Fruit fly (Drosophila melanogaster) whole organism, embryonic: Measurements from ENCODE around the gene CG10948.

Experiments used
- Abd-B ChIP-seq: fragments of 200-800 bp; sonication (Bioruptor generic); optimal IDR thresholded peaks from 2 replicates; lab custom pipeline; 2018; ENCODE audit warnings: missing biosample characterization, mild to moderate bottlenecking, missing genetic modification characterization, moderate library complexity
- Atf6 ChIP-seq: fragments of 200-800 bp; sonication (Bioruptor generic); IDR thresholded peaks from 2 replicates; pipeline ENCODE4 v1.3.6; 2022; ENCODE audit warnings: missing biosample characterization, missing genetic modification characterization
- B-H2 ChIP-seq: fragments of 200-800 bp; sonication (Bioruptor generic); optimal IDR thresholded peaks from 2 replicates; lab custom pipeline; 2018; ENCODE audit warnings: missing biosample characterization, mild to moderate bottlenecking, missing genetic modification characterization
- CG12391 ChIP-seq: fragments of 200-800 bp; sonication (Bioruptor generic); optimal IDR thresholded peaks from 3 replicates; lab custom pipeline; 2018; ENCODE audit warnings: missing biosample characterization, mild to moderate bottlenecking, missing genetic modification characterization, moderate library complexity
- CG12744 ChIP-seq: fragments of 200-800 bp; sonication (Bioruptor generic); optimal IDR thresholded peaks from 2 replicates; lab custom pipeline; 2016; ENCODE audit warnings: missing biosample characterization, missing genetic modification characterization
- CG13287 ChIP-seq: fragments of 200-800 bp; sonication (Bioruptor generic); IDR thresholded peaks from 2 replicates; pipeline ENCODE4 v1.3.6; 2022; ENCODE audit warnings: missing biosample characterization, missing genetic modification characterization; ENCODE audit not compliant: partially characterized antibody
- CG13894 ChIP-seq: fragments of 200-800 bp; sonication (Bioruptor generic); optimal IDR thresholded peaks from 3 replicates; lab custom pipeline; 2018; ENCODE audit warnings: missing biosample characterization, mild to moderate bottlenecking, missing genetic modification characterization, moderate library complexity
- CG1647 ChIP-seq: fragments of 200-800 bp; sonication (Bioruptor generic); optimal IDR thresholded peaks from 3 replicates; lab custom pipeline; 2016; ENCODE audit warnings: missing biosample characterization, missing genetic modification characterization
- CG17912 ChIP-seq: fragments of 200-800 bp; sonication (Bioruptor generic); optimal IDR thresholded peaks from 2 replicates; lab custom pipeline; 2018; ENCODE audit warnings: missing biosample characterization, mild to moderate bottlenecking, missing genetic modification characterization
- CG18476 ChIP-seq: fragments of 200-800 bp; sonication (Bioruptor generic); optimal IDR thresholded peaks from 2 replicates; lab custom pipeline; 2016; ENCODE audit warnings: missing biosample characterization, mild to moderate bottlenecking, missing genetic modification characterization
- CG30403 ChIP-seq: fragments of 200-800 bp; sonication (Bioruptor generic); optimal IDR thresholded peaks from 3 replicates; lab custom pipeline; 2016; ENCODE audit warnings: missing biosample characterization, missing genetic modification characterization
- CG31365 ChIP-seq: fragments of 200-800 bp; sonication (Bioruptor generic); optimal IDR thresholded peaks from 2 replicates; lab custom pipeline; 2018; ENCODE audit warnings: missing biosample characterization, mild to moderate bottlenecking, missing genetic modification characterization
- CG31441 ChIP-seq: fragments of 200-800 bp; sonication (Bioruptor generic); IDR thresholded peaks from 2 replicates; pipeline ENCODE4 v1.3.6; 2022; ENCODE audit warnings: missing biosample characterization, missing genetic modification characterization
- CG33213 ChIP-seq: fragments of 200-800 bp; sonication (Bioruptor generic); optimal IDR thresholded peaks from 3 replicates; lab custom pipeline; 2016; ENCODE audit warnings: missing biosample characterization, missing genetic modification characterization
- CG3407 ChIP-seq: fragments of 200-800 bp; sonication (Bioruptor generic); optimal IDR thresholded peaks from 2 replicates; lab custom pipeline; 2018; ENCODE audit warnings: missing biosample characterization, mild to moderate bottlenecking, missing genetic modification characterization
- CG5953 ChIP-seq: fragments of 200-800 bp; sonication (Bioruptor generic); IDR thresholded peaks from 2 replicates; pipeline ENCODE4 v1.3.6; 2022; ENCODE audit warnings: missing biosample characterization, missing genetic modification characterization
- CG6175 ChIP-seq: fragments of 200-800 bp; sonication (Bioruptor generic); IDR thresholded peaks from 3 replicates; pipeline ENCODE4 v1.3.6; 2022; ENCODE audit warnings: missing biosample characterization, missing genetic modification characterization
- CG8924 ChIP-seq: fragments of 200-800 bp; optimal IDR thresholded peaks from 3 replicates; lab custom pipeline; 2019; ENCODE audit warnings: missing biosample characterization, mild to moderate bottlenecking, missing genetic modification characterization, moderate library complexity
- D19B ChIP-seq: fragments of 200-800 bp; sonication (Bioruptor generic); optimal IDR thresholded peaks from 2 replicates; lab custom pipeline; 2017; ENCODE audit warnings: missing biosample characterization, mild to moderate bottlenecking, missing genetic modification characterization
- HLHmδ ChIP-seq: fragments of 200-800 bp; sonication (Bioruptor generic); optimal IDR thresholded peaks from 2 replicates; lab custom pipeline; 2018; ENCODE audit warnings: missing biosample characterization, mild to moderate bottlenecking, missing genetic modification characterization, moderate library complexity
- Neu2 ChIP-seq: fragments of 200-800 bp; sonication (Bioruptor generic); optimal IDR thresholded peaks from 3 replicates; lab custom pipeline; 2016; ENCODE audit warnings: missing biosample characterization, missing genetic modification characterization, borderline replicate concordance
- Nf-YB ChIP-seq: fragments of 200-800 bp; sonication (Bioruptor generic); optimal IDR thresholded peaks from 3 replicates; lab custom pipeline; 2019; ENCODE audit warnings: missing biosample characterization, mild to moderate bottlenecking, missing genetic modification characterization, moderate library complexity
- Opbp ChIP-seq: fragments of 200-800 bp; sonication (Bioruptor generic); IDR thresholded peaks from 3 replicates; pipeline ENCODE4 v1.3.6; 2022; ENCODE audit warnings: missing biosample characterization, missing genetic modification characterization; ENCODE audit not compliant: partially characterized antibody
- Ssrp ChIP-seq: fragments of 200-800 bp; sonication (Bioruptor generic); optimal IDR thresholded peaks from 2 replicates; lab custom pipeline; 2018; ENCODE audit warnings: missing biosample characterization, mild to moderate bottlenecking, missing genetic modification characterization, moderate library complexity
- ab ChIP-seq: fragments of 200-800 bp; sonication (Bioruptor generic); optimal IDR thresholded peaks from 2 replicates; lab custom pipeline; 2016; ENCODE audit warnings: missing biosample characterization, missing genetic modification characterization
- al ChIP-seq: fragments of 200-800 bp; sonication (Bioruptor generic); IDR thresholded peaks from 2 replicates; pipeline ENCODE4 v1.3.6; 2022; ENCODE audit warnings: missing biosample characterization, missing genetic modification characterization
- br ChIP-seq: fragments of >200 bp; optimal IDR thresholded peaks from 2 replicates; lab custom pipeline; 2017
- caup ChIP-seq: fragments of 200-800 bp; sonication (Bioruptor generic); optimal IDR thresholded peaks from 3 replicates; lab custom pipeline; 2017; ENCODE audit warnings: missing biosample characterization, mild to moderate bottlenecking, missing genetic modification characterization, moderate library complexity; ENCODE audit not compliant: severe bottlenecking
- cg ChIP-seq: fragments of 200-800 bp; sonication (Bioruptor generic); optimal IDR thresholded peaks from 3 replicates; lab custom pipeline; 2019; ENCODE audit warnings: missing biosample characterization, mild to moderate bottlenecking, missing genetic modification characterization, moderate library complexity
- chinmo ChIP-seq: fragments of 200-800 bp; sonication (Bioruptor generic); IDR thresholded peaks from 4 replicates; pipeline ENCODE4 v1.3.6; 2022; ENCODE audit warnings: missing biosample characterization, missing genetic modification characterization; ENCODE audit not compliant: partially characterized antibody
- corto ChIP-seq: fragments of 200-800 bp; sonication (Bioruptor generic); optimal IDR thresholded peaks from 2 replicates; lab custom pipeline; 2016; ENCODE audit warnings: missing biosample characterization, mild to moderate bottlenecking, missing genetic modification characterization, moderate library complexity
- crc ChIP-seq: fragments of 200-800 bp; sonication (Bioruptor generic); optimal IDR thresholded peaks from 2 replicates; lab custom pipeline; 2016; ENCODE audit warnings: missing biosample characterization, missing genetic modification characterization
- croc ChIP-seq: fragments of 200-800 bp; sonication (Bioruptor generic); conservative IDR thresholded peaks from 3 replicates; pipeline ENCODE4 v1.3.6; 2022; ENCODE audit warnings: missing biosample characterization, missing genetic modification characterization
- crol ChIP-seq: fragments of 200-800 bp; sonication (Bioruptor generic); IDR thresholded peaks from 2 replicates; pipeline ENCODE4 v1.3.6; 2022; ENCODE audit warnings: missing biosample characterization, missing genetic modification characterization
- dan ChIP-seq: fragments of 200-800 bp; sonication (Bioruptor generic); IDR thresholded peaks from 2 replicates; pipeline ENCODE4 v1.3.6; 2022; ENCODE audit warnings: missing biosample characterization, missing genetic modification characterization
- ewg ChIP-seq: fragments of 200-800 bp; sonication (Bioruptor generic); optimal IDR thresholded peaks from 3 replicates; lab custom pipeline; 2017; ENCODE audit warnings: mild to moderate bottlenecking, missing biosample characterization, missing genetic modification reagents, missing genetic modification characterization
- fd96Cb ChIP-seq: fragments of 200-800 bp; sonication (Bioruptor generic); optimal IDR thresholded peaks from 2 replicates; lab custom pipeline; 2018; ENCODE audit warnings: missing biosample characterization, mild to moderate bottlenecking, missing genetic modification characterization, moderate library complexity
- grn ChIP-seq: fragments of 200-800 bp; sonication (Bioruptor generic); optimal IDR thresholded peaks from 3 replicates; lab custom pipeline; 2017; ENCODE audit warnings: missing biosample characterization, missing genetic modification characterization
- hb ChIP-seq: fragments of 200-800 bp; sonication (Bioruptor generic); IDR thresholded peaks from 3 replicates; pipeline ENCODE4 v1.3.6; 2022; ENCODE audit warnings: missing biosample characterization, missing genetic modification characterization; ENCODE audit not compliant: partially characterized antibody
- maf-S ChIP-seq: fragments of 200-800 bp; sonication (Bioruptor generic); optimal IDR thresholded peaks from 2 replicates; lab custom pipeline; 2016; ENCODE audit warnings: missing biosample characterization, missing genetic modification characterization
- mld ChIP-seq: fragments of 200-800 bp; sonication (Bioruptor generic); IDR thresholded peaks from 3 replicates; pipeline ENCODE4 v1.3.6; 2022; ENCODE audit warnings: missing biosample characterization, missing genetic modification characterization; ENCODE audit not compliant: partially characterized antibody
- nerfin-2 ChIP-seq: fragments of 200-800 bp; sonication (Bioruptor generic); IDR thresholded peaks from 2 replicates; pipeline ENCODE4 v1.3.6; 2022; ENCODE audit warnings: missing biosample characterization, missing genetic modification characterization; ENCODE audit not compliant: partially characterized antibody
- pita ChIP-seq: fragments of 200-800 bp; sonication (Bioruptor generic); optimal IDR thresholded peaks from 2 replicates; lab custom pipeline; 2017; ENCODE audit warnings: missing biosample characterization, mild to moderate bottlenecking, missing genetic modification characterization
- shn ChIP-seq: fragments of 200-800 bp; sonication (Bioruptor generic); optimal IDR thresholded peaks from 3 replicates; lab custom pipeline; 2016; ENCODE audit warnings: missing biosample characterization, missing genetic modification characterization
- tll ChIP-seq, 2 experiments: fragments of 200-800 bp in 1 of 2; fragments of >200 bp in 1 of 2; sonication (Bioruptor generic) in 1 of 2; optimal IDR thresholded peaks; 2 replicates each; lab custom pipeline; 2017 to 2019; ENCODE audit warnings: missing biosample characterization in 2 of 2, missing genetic modification characterization in 2 of 2, mild to moderate bottlenecking in 1 of 2, moderate library complexity in 1 of 2
- tx ChIP-seq: fragments of 200-800 bp; sonication (Bioruptor generic); optimal IDR thresholded peaks from 2 replicates; lab custom pipeline; 2016; ENCODE audit warnings: missing biosample characterization, missing genetic modification characterization
- usp ChIP-seq: fragments of >200 bp; optimal IDR thresholded peaks from 2 replicates; lab custom pipeline; 2017; ENCODE audit warnings: missing biosample characterization, missing genetic modification characterization
- vfl ChIP-seq: fragments of 200-800 bp; sonication (Bioruptor generic); optimal IDR thresholded peaks from 2 replicates; lab custom pipeline; 2016; ENCODE audit warnings: missing biosample characterization, missing genetic modification characterization
- zen ChIP-seq: fragments of 200-800 bp; sonication (Bioruptor generic); optimal IDR thresholded peaks from 3 replicates; lab custom pipeline; 2018; ENCODE audit warnings: missing biosample characterization, mild to moderate bottlenecking, missing genetic modification characterization, moderate library complexity
- zfh1 ChIP-seq: fragments of 200-800 bp; sonication (Bioruptor generic); IDR thresholded peaks from 3 replicates; pipeline ENCODE4 v1.3.6; 2022; ENCODE audit warnings: missing biosample characterization, missing genetic modification characterization
- zfh2 ChIP-seq: fragments of 200-800 bp; sonication (Bioruptor generic); optimal IDR thresholded peaks from 2 replicates; lab custom pipeline; 2016; ENCODE audit warnings: missing biosample characterization, missing genetic modification characterization

Gene CG10948

dm6 chr3L:12794532-12794931, 55.4 kb downstream of the CG10948 start (continued):
- no peak for TF ChIP-seq zfh2 (GFP tag; lab: Kevin White, UChicago)
- peak; percentile 85; the same call in 2 of the 3 replicates for TF ChIP-seq Opbp
- TF ChIP-seq CG6175 (GFP tag; lab: Robert Waterston, UW), result no peak
- no peak for TF ChIP-seq zfh1 (GFP tag; lab: Robert Waterston, UW)
- TF ChIP-seq HLHmδ, result no peak
- no peak for TF ChIP-seq fd96Cb (tag; lab: Kevin White, UChicago)
- TF ChIP-seq ab (GFP tag; lab: Kevin White, UChicago), result no peak
- TF ChIP-seq cg (GFP tag; lab: Kevin White, UChicago), result no peak
- no peak for TF ChIP-seq pita (GFP tag; lab: Kevin White, UChicago)
- no peak for TF ChIP-seq CG33213 (GFP tag; lab: Kevin White, UChicago)
- TF ChIP-seq br (lab: Kevin White, UChicago), result no peak
- TF ChIP-seq corto (GFP tag; lab: Kevin White, UChicago), result no peak
- TF ChIP-seq zen (tag; lab: Kevin White, UChicago), result no peak
- TF ChIP-seq shn (GFP tag; lab: Kevin White, UChicago), result no peak
- TF ChIP-seq CG8924 (tag; lab: Kevin White, UChicago), result no peak
- TF ChIP-seq grn, result no peak
- no peak for TF ChIP-seq CG3407 (GFP tag; lab: Kevin White, UChicago)
- no peak for TF ChIP-seq D19B (GFP tag; lab: Kevin White, UChicago)
- TF ChIP-seq CG1647 (GFP tag; lab: Kevin White, UChicago), result no peak
- TF ChIP-seq CG5953 (GFP tag; lab: Robert Waterston, UW), result no peak
- peak; percentile 74; the same call in 2 of the 3 replicates for TF ChIP-seq hb
- TF ChIP-seq CG13287 (GFP tag; lab: Robert Waterston, UW), result peak; percentile 94
- TF ChIP-seq CG12744 (GFP tag; lab: Kevin White, UChicago), result no peak
- no peak for TF ChIP-seq vfl (GFP tag; lab: Kevin White, UChicago)
- no peak for TF ChIP-seq CG17912 (GFP tag; lab: Kevin White, UChicago)
- no peak for TF ChIP-seq tll (GFP tag; optimal IDR thresholded peaks at IDR 0.05; lab: Kevin White, UChicago)
- TF ChIP-seq croc (GFP tag; lab: Robert Waterston, UW), result no peak
- TF ChIP-seq maf-S (GFP tag; lab: Kevin White, UChicago), result no peak
- no peak for TF ChIP-seq CG30403 (GFP tag; lab: Kevin White, UChicago)
- no peak for TF ChIP-seq CG13894 (tag; lab: Kevin White, UChicago)
- no peak for TF ChIP-seq crol (GFP tag; lab: Robert Waterston, UW)
- peak; percentile 65 for TF ChIP-seq Nf-YB (GFP tag; lab: Kevin White, UChicago)
- no peak for TF ChIP-seq B-H2 (GFP tag; lab: Kevin White, UChicago)
- TF ChIP-seq tx (GFP tag; lab: Kevin White, UChicago), result no peak
- TF ChIP-seq Abd-B (GFP tag; lab: Kevin White, UChicago), result no peak
- no peak for TF ChIP-seq Neu2 (GFP tag; lab: Kevin White, UChicago)
- no peak for TF ChIP-seq dan
- peak; percentile 70; the same call in 1 of the 2 replicates for TF ChIP-seq nerfin-2 (GFP tag; lab: Robert Waterston, UW)
- TF ChIP-seq crc (GFP tag; lab: Kevin White, UChicago), result no peak
- no peak for TF ChIP-seq al
- TF ChIP-seq chinmo (GFP tag; lab: Robert Waterston, UW), result peak; percentile 95
- TF ChIP-seq CG18476, result no peak
- peak; percentile 85; the same call in 2 of the 3 replicates for TF ChIP-seq mld
- no peak for TF ChIP-seq Ssrp (tag; lab: Kevin White, UChicago)
- TF ChIP-seq Atf6 (GFP tag; lab: Robert Waterston, UW), result no peak
- TF ChIP-seq CG31441 (GFP tag; lab: Robert Waterston, UW), result no peak
- TF ChIP-seq caup (GFP tag; lab: Kevin White, UChicago), result no peak
- no peak for TF ChIP-seq CG31365 (tag; lab: Kevin White, UChicago)
- no peak for TF ChIP-seq CG12391 (tag; lab: Kevin White, UChicago)
- TF ChIP-seq ewg (GFP tag; lab: Kevin White, UChicago), result peak; percentile 57
- no peak for TF ChIP-seq usp (GFP tag; lab: Kevin White, UChicago)
